Comparison of ENCODE assay signal across 1 fruit fly cellular context in genomic region chr3R:26548964-26549363, dm6.
A peak's percentile ranks its signal among the peaks of the same experiment; 100 is the strongest.
TF ChIP-seq lines count a peak whose summit lies in the region.

No protein-coding gene starts in this region.

TF ChIP-seq in whole organism, embryonic, 481 proteins besides CTCF, POLR2A, EP300 and RAD21 (continued from another document and continues in another):
- TF ChIP-seq CG3726 (GFP tag; IDR thresholded peaks at IDR 0.05; lab: Robert Waterston, UW) (0 out of 3 replicates have a peak, but pooled peaks have one; percentile 51), pnt (GFP tag; optimal IDR thresholded peaks at IDR 0.05; lab: Kevin White, UChicago) (no peak), Hmx (GFP tag; optimal IDR thresholded peaks at IDR 0.05; lab: Kevin White, UChicago) (no peak), H15 (GFP tag; IDR thresholded peaks at IDR 0.05; lab: Robert Waterston, UW) (no peak), CG9797 (GFP tag; optimal IDR thresholded peaks at IDR 0.05; lab: Kevin White, UChicago) (no peak), Mrtf (GFP tag; IDR thresholded peaks at IDR 0.05; lab: Robert Waterston, UW) (no peak), CG10431 (GFP tag; optimal IDR thresholded peaks at IDR 0.05; lab: Kevin White, UChicago) (no peak), dm (GFP tag; optimal IDR thresholded peaks at IDR 0.05; lab: Kevin White, UChicago) (no peak), CG11247 (GFP tag; IDR thresholded peaks at IDR 0.05; lab: Robert Waterston, UW) (no peak), CG12219 (GFP tag; optimal IDR thresholded peaks at IDR 0.05; lab: Kevin White, UChicago) (no peak), shn (GFP tag; optimal IDR thresholded peaks at IDR 0.05; lab: Kevin White, UChicago) (no peak), chif (GFP tag; optimal IDR thresholded peaks at IDR 0.05; lab: Kevin White, UChicago) (peak; percentile 10 to 18), Hr51 (GFP tag; optimal IDR thresholded peaks at IDR 0.05; lab: Kevin White, UChicago) (peak in 1 of 2 experiments; percentile 41), CG9932 (GFP tag; IDR thresholded peaks at IDR 0.05; lab: Robert Waterston, UW) (peak; percentile 46), CG9609 (GFP tag; optimal IDR thresholded peaks at IDR 0.05; lab: Kevin White, UChicago) (peak; percentile 8), h (optimal IDR thresholded peaks at IDR 0.05; lab: Kevin White, UChicago) (no peak), fd64A (GFP tag; optimal IDR thresholded peaks at IDR 0.05; lab: Kevin White, UChicago) (no peak), lola (GFP tag; optimal IDR thresholded peaks at IDR 0.05; lab: Kevin White, UChicago) (no peak), slbo (GFP tag; IDR thresholded peaks at IDR 0.05; lab: Robert Waterston, UW) (peak; percentile 69), az2 (GFP tag; optimal IDR thresholded peaks at IDR 0.05; lab: Kevin White, UChicago) (peak; percentile 10), Dip3 (GFP tag; optimal IDR thresholded peaks at IDR 0.05; lab: Kevin White, UChicago) (no peak), CG34224 (GFP tag; IDR thresholded peaks at IDR 0.05; lab: Robert Waterston, UW; ENCODE audit: partially characterized antibody) (no peak), lbe (GFP tag; optimal IDR thresholded peaks at IDR 0.05; lab: Kevin White, UChicago) (no peak), tx (GFP tag; optimal IDR thresholded peaks at IDR 0.05; lab: Kevin White, UChicago) (no peak), CG4424 (GFP tag; optimal IDR thresholded peaks at IDR 0.05; lab: Kevin White, UChicago) (no peak), ranshi (GFP tag; IDR thresholded peaks at IDR 0.05; lab: Robert Waterston, UW) (no peak; the same call in 1 of the 2 replicates), Aef1 (GFP tag; IDR thresholded peaks at IDR 0.05; lab: Robert Waterston, UW) (no peak), CG12659 (GFP tag; optimal IDR thresholded peaks at IDR 0.05; lab: Kevin White, UChicago) (no peak), Trl (optimal IDR thresholded peaks at IDR 0.05; lab: Kevin White, UChicago) (no peak), Trl (GFP tag; optimal IDR thresholded peaks at IDR 0.05; lab: Kevin White, UChicago) (no peak), CG12104 (GFP tag; optimal IDR thresholded peaks at IDR 0.05; lab: Kevin White, UChicago) (no peak), YL-1 (GFP tag; optimal IDR thresholded peaks at IDR 0.05; lab: Kevin White, UChicago) (no peak), Sry-β (GFP tag; optimal IDR thresholded peaks at IDR 0.05; lab: Kevin White, UChicago) (no peak), inv (GFP tag; IDR thresholded peaks at IDR 0.05; lab: Robert Waterston, UW; ENCODE audit: partially characterized antibody) (no peak), Stat92E (GFP tag; optimal IDR thresholded peaks at IDR 0.05; lab: Kevin White, UChicago) (no peak), Rfx (GFP tag; IDR thresholded peaks at IDR 0.05; lab: Robert Waterston, UW) (peak; percentile 64), CG10366 (GFP tag; IDR thresholded peaks at IDR 0.05; lab: Robert Waterston, UW) (peak; percentile 53), Atf-2 (GFP tag; optimal IDR thresholded peaks at IDR 0.05; lab: Kevin White, UChicago) (no peak), CG4707 (GFP tag; optimal IDR thresholded peaks at IDR 0.05; lab: Kevin White, UChicago) (no peak), CG8924 (tag; optimal IDR thresholded peaks at IDR 0.05; lab: Kevin White, UChicago) (no peak), CG6689 (GFP tag; IDR thresholded peaks at IDR 0.05; lab: Robert Waterston, UW) (peak; percentile 60; the same call in 1 of the 2 replicates), Mes4 (GFP tag; optimal IDR thresholded peaks at IDR 0.05; lab: Kevin White, UChicago) (no peak), Max (GFP tag; optimal IDR thresholded peaks at IDR 0.05; lab: Kevin White, UChicago) (no peak), CG18011 (GFP tag; optimal IDR thresholded peaks at IDR 0.05; lab: Kevin White, UChicago) (no peak), Ets97D (GFP tag; optimal IDR thresholded peaks at IDR 0.05; lab: Kevin White, UChicago) (no peak), crp (GFP tag; optimal IDR thresholded peaks at IDR 0.05; lab: Kevin White, UChicago) (no peak), D19A (tag; optimal IDR thresholded peaks at IDR 0.05; lab: Kevin White, UChicago) (no peak), nom (GFP tag; optimal IDR thresholded peaks at IDR 0.05; lab: Kevin White, UChicago) (no peak), CG7271 (tag; optimal IDR thresholded peaks at IDR 0.05; lab: Kevin White, UChicago) (no peak), pb (GFP tag; optimal IDR thresholded peaks at IDR 0.05; lab: Kevin White, UChicago) (no peak), CG14710 (tag; optimal IDR thresholded peaks at IDR 0.05; lab: Kevin White, UChicago) (no peak), pan (optimal IDR thresholded peaks at IDR 0.05; lab: Kevin White, UChicago) (no peak), pan (GFP tag; optimal IDR thresholded peaks at IDR 0.05 in 1 of 2, IDR thresholded peaks at IDR 0.05 in 1 of 2) (peak in 1 of 2 experiments; percentile 60), Dad (GFP tag; optimal IDR thresholded peaks at IDR 0.05; lab: Kevin White, UChicago) (no peak), CG15601 (tag; optimal IDR thresholded peaks at IDR 0.05; lab: Kevin White, UChicago) (no peak), Fer2 (tag; optimal IDR thresholded peaks at IDR 0.05; lab: Kevin White, UChicago) (no peak), Blimp-1 (GFP tag; optimal IDR thresholded peaks at IDR 0.05; lab: Kevin White, UChicago) (peak; percentile 35), Meics (GFP tag; optimal IDR thresholded peaks at IDR 0.05; lab: Kevin White, UChicago) (no peak), CG34376 (GFP tag; optimal IDR thresholded peaks at IDR 0.05; lab: Kevin White, UChicago) (no peak), Hey (tag; optimal IDR thresholded peaks at IDR 0.05; lab: Kevin White, UChicago) (no peak), caup (GFP tag; optimal IDR thresholded peaks at IDR 0.05; lab: Kevin White, UChicago; ENCODE audit: severe bottlenecking) (no peak), her (GFP tag; optimal IDR thresholded peaks at IDR 0.05; lab: Kevin White, UChicago) (no peak), CG18619 (GFP tag; optimal IDR thresholded peaks at IDR 0.05; lab: Kevin White, UChicago) (no peak), org-1 (GFP tag; optimal IDR thresholded peaks at IDR 0.05; lab: Kevin White, UChicago) (no peak), lilli (GFP tag; optimal IDR thresholded peaks at IDR 0.05; lab: Kevin White, UChicago) (peak; percentile 24), HLH3B (GFP tag; IDR thresholded peaks at IDR 0.05; lab: Robert Waterston, UW) (peak; percentile 33; the same call in 1 of the 2 replicates), Bteb2 (GFP tag; optimal IDR thresholded peaks at IDR 0.05; lab: Kevin White, UChicago) (no peak), PHDP (tag; optimal IDR thresholded peaks at IDR 0.05; lab: Kevin White, UChicago) (no peak), CG9437 (GFP tag; optimal IDR thresholded peaks at IDR 0.05; lab: Kevin White, UChicago) (no peak), ash1 (GFP tag; optimal IDR thresholded peaks at IDR 0.05; lab: Kevin White, UChicago) (no peak), salm (tag; optimal IDR thresholded peaks at IDR 0.05; lab: Kevin White, UChicago) (no peak), CG9727 (GFP tag; optimal IDR thresholded peaks at IDR 0.05; lab: Kevin White, UChicago) (no peak), CG2889 (GFP tag; IDR thresholded peaks at IDR 0.05; lab: Robert Waterston, UW) (no peak), CG4730 (GFP tag; IDR thresholded peaks at IDR 0.05; lab: Robert Waterston, UW) (0 out of 2 replicates have a peak, but pooled peaks have one; percentile 25), al (GFP tag; IDR thresholded peaks at IDR 0.05; lab: Robert Waterston, UW) (no peak), Lim3 (GFP tag; IDR thresholded peaks at IDR 0.05; lab: Robert Waterston, UW) (no peak), Pdp1 (GFP tag; optimal IDR thresholded peaks at IDR 0.05; lab: Kevin White, UChicago) (peak in 1 of 2 experiments; percentile 6), CG42726 (GFP tag; IDR thresholded peaks at IDR 0.05; lab: Robert Waterston, UW; ENCODE audit: partially characterized antibody) (no peak), seq (GFP tag; IDR thresholded peaks at IDR 0.05; lab: Robert Waterston, UW) (0 out of 2 replicates have a peak, but pooled peaks have one; percentile 21), Ets65A (GFP tag; lab: Kevin White, UChicago) (peak; percentile 84), CG16813 (GFP tag; IDR thresholded peaks at IDR 0.05; lab: Robert Waterston, UW; ENCODE audit: partially characterized antibody) (no peak), CG7987 (GFP tag; optimal IDR thresholded peaks at IDR 0.05; lab: Kevin White, UChicago) (no peak), CG1603 (tag; optimal IDR thresholded peaks at IDR 0.05; lab: Kevin White, UChicago) (no peak), Drgx (GFP tag; IDR thresholded peaks at IDR 0.05; lab: Robert Waterston, UW) (peak; percentile 69), CG5245 (GFP tag; optimal IDR thresholded peaks at IDR 0.05; lab: Kevin White, UChicago) (no peak), Oaz (GFP tag; IDR thresholded peaks at IDR 0.05; lab: Robert Waterston, UW) (0 out of 2 replicates have a peak, but pooled peaks have one; percentile 10), Myb (GFP tag; optimal IDR thresholded peaks at IDR 0.05; lab: Kevin White, UChicago) (no peak), CG10565 (GFP tag; optimal IDR thresholded peaks at IDR 0.05; lab: Kevin White, UChicago) (no peak), Side (GFP tag; optimal IDR thresholded peaks at IDR 0.05; lab: Kevin White, UChicago) (no peak), schlank (tag; optimal IDR thresholded peaks at IDR 0.05; lab: Kevin White, UChicago) (no peak), onecut (GFP tag; IDR thresholded peaks at IDR 0.05; lab: Robert Waterston, UW) (no peak), twi (tag; optimal IDR thresholded peaks at IDR 0.05; lab: Kevin White, UChicago) (no peak), Ptx1 (GFP tag; IDR thresholded peaks at IDR 0.05; lab: Robert Waterston, UW) (peak; percentile 45; the same call in 1 of the 2 replicates), CG7372 (GFP tag; IDR thresholded peaks at IDR 0.05; lab: Robert Waterston, UW) (no peak), run (tag; optimal IDR thresholded peaks at IDR 0.05; lab: Kevin White, UChicago) (no peak), CG10959 (GFP tag; IDR thresholded peaks at IDR 0.05; lab: Robert Waterston, UW) (no peak), CG15011 (GFP tag; optimal IDR thresholded peaks at IDR 0.05; lab: Kevin White, UChicago) (no peak), Adf1 (GFP tag; IDR thresholded peaks at IDR 0.05; lab: Robert Waterston, UW) (no peak), bbx (GFP tag; IDR thresholded peaks at IDR 0.05; lab: Robert Waterston, UW; ENCODE audit: partially characterized antibody) (no peak), corto (GFP tag; optimal IDR thresholded peaks at IDR 0.05; lab: Kevin White, UChicago) (no peak), CG7786 (GFP tag; optimal IDR thresholded peaks at IDR 0.05; lab: Kevin White, UChicago) (no peak), CG18262 (tag; optimal IDR thresholded peaks at IDR 0.05; lab: Kevin White, UChicago) (peak; percentile 7), CG8944 (GFP tag; optimal IDR thresholded peaks at IDR 0.05; lab: Kevin White, UChicago) (no peak), fru (optimal IDR thresholded peaks at IDR 0.05; lab: Kevin White, UChicago) (no peak), fd3F (GFP tag; optimal IDR thresholded peaks at IDR 0.05; lab: Kevin White, UChicago) (no peak), CG11456 (GFP tag; IDR thresholded peaks at IDR 0.05; lab: Robert Waterston, UW) (no peak), CG8478 (optimal IDR thresholded peaks at IDR 0.05; lab: Kevin White, UChicago) (no peak), croc (GFP tag; conservative IDR thresholded peaks at IDR 0.05; lab: Robert Waterston, UW) (no peak), CG8359 (GFP tag; optimal IDR thresholded peaks at IDR 0.05; lab: Kevin White, UChicago; ENCODE audit: borderline replicate concordance) (no peak), hth (optimal IDR thresholded peaks at IDR 0.05; lab: Kevin White, UChicago) (no peak), CG30403 (GFP tag; optimal IDR thresholded peaks at IDR 0.05; lab: Kevin White, UChicago) (peak; percentile 28), so (GFP tag; IDR thresholded peaks at IDR 0.05; lab: Robert Waterston, UW) (no peak), CG3281 (GFP tag; optimal IDR thresholded peaks at IDR 0.05; lab: Kevin White, UChicago) (no peak), Scr (GFP tag; IDR thresholded peaks at IDR 0.05; lab: Robert Waterston, UW; ENCODE audit: partially characterized antibody) (no peak), unpg (GFP tag; optimal IDR thresholded peaks at IDR 0.05; lab: Kevin White, UChicago) (peak; percentile 10), CG18599 (GFP tag; optimal IDR thresholded peaks at IDR 0.05; lab: Kevin White, UChicago) (no peak), CG3065 (GFP tag; optimal IDR thresholded peaks at IDR 0.05; lab: Kevin White, UChicago) (no peak), Sox100B (GFP tag; optimal IDR thresholded peaks at IDR 0.05; lab: Kevin White, UChicago) (no peak), CG2129 (GFP tag; IDR thresholded peaks at IDR 0.05; lab: Robert Waterston, UW; ENCODE audit: partially characterized antibody) (no peak), MBD-R2 (GFP tag; IDR thresholded peaks at IDR 0.05; lab: Robert Waterston, UW) (no peak), CG34422 (GFP tag; IDR thresholded peaks at IDR 0.05; lab: Robert Waterston, UW) (0 out of 3 replicates have a peak, but pooled peaks have one; percentile 33), bcd (GFP tag; optimal IDR thresholded peaks at IDR 0.05; lab: Kevin White, UChicago) (no peak), CHES-1-like (GFP tag; optimal IDR thresholded peaks at IDR 0.05; lab: Kevin White, UChicago) (no peak), CG6272 (GFP tag; IDR thresholded peaks at IDR 0.05; lab: Robert Waterston, UW) (no peak; the same call in 1 of the 2 replicates), tin (GFP tag; optimal IDR thresholded peaks at IDR 0.05; lab: Kevin White, UChicago) (no peak), NFAT (GFP tag; IDR thresholded peaks at IDR 0.05; lab: Robert Waterston, UW) (no peak), MESR4 (GFP tag; optimal IDR thresholded peaks at IDR 0.05; lab: Kevin White, UChicago) (no peak), CG7839 (tag; optimal IDR thresholded peaks at IDR 0.05; lab: Kevin White, UChicago) (peak; percentile 23), Rx (GFP tag; IDR thresholded peaks at IDR 0.05; lab: Robert Waterston, UW) (0 out of 2 replicates have a peak, but pooled peaks have one; percentile 38), gce (GFP tag; IDR thresholded peaks at IDR 0.05; lab: Robert Waterston, UW) (no peak), jigr1 (GFP tag; IDR thresholded peaks at IDR 0.05; lab: Robert Waterston, UW) (no peak), bab2 (GFP tag; optimal IDR thresholded peaks at IDR 0.05; lab: Kevin White, UChicago) (peak; percentile 29), Six4 (GFP tag; optimal IDR thresholded peaks at IDR 0.05; lab: Kevin White, UChicago) (no peak), CG11723 (GFP tag; optimal IDR thresholded peaks at IDR 0.05; lab: Kevin White, UChicago) (no peak), CG4617 (GFP tag; optimal IDR thresholded peaks at IDR 0.05; lab: Kevin White, UChicago; ENCODE audit: borderline replicate concordance) (no peak), CG13624 (GFP tag; optimal IDR thresholded peaks at IDR 0.05; lab: Kevin White, UChicago) (peak; percentile 1)
